Worm (Caenorhabditis elegans) whole organism, L1 larva: ENCODE measurements around the gene C46F4.3.

Experiments
- C34B4.2 ChIP-seq: sonication (generic microtip); optimal IDR thresholded peaks from 2 replicates; lab custom pipeline; 2017; ENCODE audit warnings: mild to moderate bottlenecking, missing genetic modification characterization, missing compliant biosample characterization
- F16B12.6 ChIP-seq: fragments of 150-350 bp; optimal IDR thresholded peaks from 2 replicates; lab custom pipeline; 2014; ENCODE audit warnings: missing biosample characterization, missing genetic modification characterization
- aha-1 ChIP-seq: fragments of 150-350 bp; optimal IDR thresholded peaks from 2 replicates; lab custom pipeline; 2014; ENCODE audit warnings: missing biosample characterization, missing genetic modification characterization
- alr-1 ChIP-seq: fragments of 200-800 bp; sonication (Bioruptor generic); optimal IDR thresholded peaks from 2 replicates; lab custom pipeline; 2018; ENCODE audit warnings: borderline replicate concordance, mild to moderate bottlenecking, missing genetic modification characterization, missing compliant biosample characterization
- ama-1 ChIP-seq: fragments of 150-350 bp; optimal IDR thresholded peaks from 2 replicates; lab custom pipeline; 2014
- blmp-1 ChIP-seq: fragments of 150-350 bp; optimal IDR thresholded peaks from 2 replicates; lab custom pipeline; 2014; ENCODE audit warnings: missing biosample characterization, missing genetic modification characterization
- ceh-63 ChIP-seq: fragments of 200-800 bp; sonication (Bioruptor generic); optimal IDR thresholded peaks from 2 replicates; lab custom pipeline; 2018; ENCODE audit warnings: mild to moderate bottlenecking, missing genetic modification characterization, missing compliant biosample characterization
- ceh-8 ChIP-seq: fragments of 200-800 bp; sonication (Bioruptor generic); optimal IDR thresholded peaks from 2 replicates; lab custom pipeline; 2018; ENCODE audit warnings: mild to moderate bottlenecking, missing genetic modification characterization, moderate library complexity, missing compliant biosample characterization
- ceh-82 ChIP-seq, 3 experiments: fragments of 150-350 bp in 1 of 3; sonication (generic microtip) in 2 of 3; optimal IDR thresholded peaks; 2 replicates each; lab custom pipeline; 2014 to 2017; ENCODE audit warnings: missing biosample characterization in 3 of 3, missing genetic modification characterization in 3 of 3
- ceh-88 ChIP-seq: fragments of 200-800 bp; sonication (Bioruptor generic); IDR thresholded peaks from 2 replicates; pipeline ENCODE4 v1.3.6; 2022; ENCODE audit warnings: missing genetic modification characterization, missing compliant biosample characterization
- ceh-90 ChIP-seq: sonication (generic microtip); optimal IDR thresholded peaks from 2 replicates; lab custom pipeline; 2016; ENCODE audit warnings: missing genetic modification characterization, missing compliant biosample characterization
- dsc-1 ChIP-seq: sonication (generic microtip); optimal IDR thresholded peaks from 2 replicates; lab custom pipeline; 2016; ENCODE audit warnings: mild to moderate bottlenecking, missing genetic modification characterization, missing compliant biosample characterization
- egl-13 ChIP-seq: sonication (generic microtip); optimal IDR thresholded peaks from 2 replicates; lab custom pipeline; 2016; ENCODE audit warnings: missing genotype, missing genetic modification reagents, missing genetic modification characterization, missing compliant biosample characterization
- fkh-10 ChIP-seq: sonication (generic microtip); optimal IDR thresholded peaks from 2 replicates; lab custom pipeline; 2017; ENCODE audit warnings: missing biosample characterization, missing genetic modification reagents, missing genetic modification characterization
- fkh-8 ChIP-seq: sonication (generic microtip); optimal IDR thresholded peaks from 2 replicates; lab custom pipeline; 2016; ENCODE audit warnings: mild to moderate bottlenecking, missing genetic modification characterization, missing compliant biosample characterization
- irx-1 ChIP-seq: sonication (generic microtip); optimal IDR thresholded peaks from 2 replicates; lab custom pipeline; 2016; ENCODE audit warnings: missing genetic modification characterization, missing compliant biosample characterization
- lin-13 ChIP-seq: fragments of 150-350 bp; optimal IDR thresholded peaks from 2 replicates; lab custom pipeline; 2014; ENCODE audit warnings: missing biosample characterization, missing genetic modification reagents, missing genetic modification characterization
- lin-14 ChIP-seq: fragments of 200-800 bp; sonication (Bioruptor generic); optimal IDR thresholded peaks from 2 replicates; lab custom pipeline; 2018; ENCODE audit warnings: mild to moderate bottlenecking, missing genetic modification characterization, moderate library complexity, missing compliant biosample characterization
- lin-15B ChIP-seq: fragments of 150-350 bp; sonication (generic microtip); optimal IDR thresholded peaks from 3 replicates; lab custom pipeline; 2014; ENCODE audit warnings: missing biosample characterization, missing genetic modification characterization
- lin-39 ChIP-seq: fragments of 150-350 bp; optimal IDR thresholded peaks from 2 replicates; lab custom pipeline; 2014; ENCODE audit warnings: missing biosample characterization, missing genetic modification reagents, missing genetic modification characterization
- lsy-2 ChIP-seq, 2 experiments: fragments of 150-350 bp; optimal IDR thresholded peaks; 2 replicates each; lab custom pipeline; 2014; ENCODE audit warnings: missing biosample characterization in 2 of 2, missing genetic modification characterization in 2 of 2
- mab-9 ChIP-seq: fragments of 200-800 bp; sonication (Bioruptor generic); IDR thresholded peaks from 2 replicates; pipeline ENCODE4 v1.3.6; 2022; ENCODE audit warnings: missing genetic modification reagents, missing genetic modification characterization, missing compliant biosample characterization
- mef-2 ChIP-seq: fragments of 150-350 bp; optimal IDR thresholded peaks from 2 replicates; lab custom pipeline; 2014; ENCODE audit warnings: missing biosample characterization, missing genetic modification characterization
- nhr-11 ChIP-seq: fragments of 150-350 bp; optimal IDR thresholded peaks from 2 replicates; lab custom pipeline; 2014; ENCODE audit warnings: missing biosample characterization, missing genetic modification characterization
- nhr-12 ChIP-seq: sonication (generic microtip); optimal IDR thresholded peaks from 2 replicates; lab custom pipeline; 2017; ENCODE audit warnings: missing biosample characterization, missing genetic modification characterization
- nhr-20 ChIP-seq: sonication (generic microtip); optimal IDR thresholded peaks from 2 replicates; lab custom pipeline; 2016; ENCODE audit warnings: mild to moderate bottlenecking, missing genetic modification characterization, missing compliant biosample characterization
- nhr-237 ChIP-seq: fragments of 150-350 bp; optimal IDR thresholded peaks from 2 replicates; lab custom pipeline; 2014; ENCODE audit warnings: missing biosample characterization, missing genetic modification characterization
- nhr-28 ChIP-seq: fragments of 150-350 bp; optimal IDR thresholded peaks from 2 replicates; lab custom pipeline; 2014; ENCODE audit warnings: missing biosample characterization, missing genetic modification characterization
- nhr-47 ChIP-seq: sonication (generic microtip); optimal IDR thresholded peaks from 2 replicates; lab custom pipeline; 2016; ENCODE audit warnings: mild to moderate bottlenecking, missing genetic modification characterization, moderate library complexity, missing compliant biosample characterization
- nhr-71 ChIP-seq: sonication (generic microtip); optimal IDR thresholded peaks from 2 replicates; lab custom pipeline; 2016; ENCODE audit warnings: mild to moderate bottlenecking, missing genetic modification characterization, moderate library complexity, missing compliant biosample characterization
- nhr-76 ChIP-seq: sonication (generic microtip); optimal IDR thresholded peaks from 2 replicates; lab custom pipeline; 2017; ENCODE audit warnings: missing biosample characterization, missing genetic modification characterization
- nhr-77 ChIP-seq: fragments of 150-350 bp; optimal IDR thresholded peaks from 2 replicates; lab custom pipeline; 2014; ENCODE audit warnings: missing biosample characterization, missing genetic modification characterization
- nhr-84 ChIP-seq: sonication (generic microtip); optimal IDR thresholded peaks from 2 replicates; lab custom pipeline; 2017; ENCODE audit warnings: missing biosample characterization, missing genetic modification characterization
- nhr-85 ChIP-seq: sonication (generic microtip); peaks from one replicate; lab custom pipeline; 2016; ENCODE audit warnings: missing genetic modification characterization, inconsistent platforms, missing compliant biosample characterization
- nhr-90 ChIP-seq: sonication (generic microtip); optimal IDR thresholded peaks from 2 replicates; lab custom pipeline; 2016; ENCODE audit warnings: mild to moderate bottlenecking, missing genetic modification characterization, missing compliant biosample characterization; ENCODE audit not compliant: poor library complexity
- pax-3 ChIP-seq: fragments of 200-800 bp; sonication (Bioruptor generic); optimal IDR thresholded peaks from 2 replicates; lab custom pipeline; 2018; ENCODE audit warnings: mild to moderate bottlenecking, missing genetic modification characterization, moderate library complexity, missing compliant biosample characterization
- rnt-1 ChIP-seq: sonication (generic microtip); optimal IDR thresholded peaks from 2 replicates; lab custom pipeline; 2016; ENCODE audit warnings: mild to moderate bottlenecking, missing genetic modification characterization, moderate library complexity, missing compliant biosample characterization
- skn-1 ChIP-seq: fragments of 150-350 bp; optimal IDR thresholded peaks from 2 replicates; lab custom pipeline; 2014; ENCODE audit warnings: missing biosample characterization, missing genetic modification characterization
- snu-23 ChIP-seq: sonication (generic microtip); optimal IDR thresholded peaks from 2 replicates; lab custom pipeline; 2016; ENCODE audit warnings: missing genetic modification characterization, missing compliant biosample characterization
- tbx-2 ChIP-seq: sonication (generic microtip); optimal IDR thresholded peaks from 2 replicates; lab custom pipeline; 2016; ENCODE audit warnings: missing genetic modification characterization, missing compliant biosample characterization
- tlp-1 ChIP-seq: fragments of 150-350 bp; optimal IDR thresholded peaks from 2 replicates; lab custom pipeline; 2014; ENCODE audit warnings: missing biosample characterization, missing genetic modification characterization
- unc-130 ChIP-seq: fragments of 150-350 bp; optimal IDR thresholded peaks from 2 replicates; lab custom pipeline; 2017; ENCODE audit warnings: missing biosample characterization, missing genetic modification characterization, inconsistent platforms
- unc-62 ChIP-seq: fragments of 150-350 bp; optimal IDR thresholded peaks from 2 replicates; lab custom pipeline; 2014; ENCODE audit warnings: missing biosample characterization, missing genetic modification reagents, missing genetic modification characterization
- unc-86 ChIP-seq: sonication (generic microtip); optimal IDR thresholded peaks from 2 replicates; lab custom pipeline; 2016; ENCODE audit warnings: missing genetic modification characterization, missing compliant biosample characterization
- xbp-1 ChIP-seq: sonication (generic microtip); optimal IDR thresholded peaks from 2 replicates; lab custom pipeline; 2016; ENCODE audit warnings: missing genetic modification characterization, missing compliant biosample characterization
- zip-4 ChIP-seq: fragments of 200-800 bp; sonication (Bioruptor generic); optimal IDR thresholded peaks from 2 replicates; lab custom pipeline; 2018; ENCODE audit warnings: mild to moderate bottlenecking, missing genetic modification characterization, moderate library complexity, missing compliant biosample characterization

The C46F4.3 gene

ce11 chrX:5981698-5982097 lies 46.1 kb downstream of the C46F4.3 start:
- TF ChIP-seq fkh-8 (peak; percentile 8), lin-14 (peak; percentile 75), lsy-2 (tag; optimal IDR thresholded peaks at IDR 0.05; lab: Kevin White, UChicago) (peak in 1 of 2 experiments; percentile 4), nhr-11 (tag; lab: Kevin White, UChicago) (no peak), nhr-12 (tag; lab: Kevin White, UChicago) (no peak), nhr-47 (tag; lab: Kevin White, UChicago) (peak; percentile 44), fkh-10 (GFP tag; lab: Kevin White, UChicago) (peak; percentile 62), ceh-82 (tag; optimal IDR thresholded peaks at IDR 0.05; lab: Kevin White, UChicago) (peak in 1 of 3 experiments; percentile 23)

ce11 chrX:5982799-5983198 lies 47.2 kb downstream of the C46F4.3 start:
- TF ChIP-seq alr-1 (tag; lab: Kevin White, UChicago) (no peak), blmp-1 (tag; lab: Kevin White, UChicago) (no peak), ceh-90 (no peak), skn-1 (no peak), rnt-1 (tag; lab: Kevin White, UChicago) (peak; percentile 21), ceh-82 (tag; optimal IDR thresholded peaks at IDR 0.05; lab: Kevin White, UChicago) (peak in 1 of 3 experiments; percentile 29), nhr-77 (no peak), tbx-2 (peak; percentile 19), C34B4.2 (tag; lab: Kevin White, UChicago) (no peak), dsc-1 (tag; lab: Kevin White, UChicago) (no peak), ceh-63 (GFP tag; lab: Kevin White, UChicago) (no peak), snu-23 (peak; percentile 15), ceh-8 (GFP tag; lab: Kevin White, UChicago) (no peak), mef-2 (no peak), xbp-1 (tag; lab: Kevin White, UChicago) (peak; percentile 5), unc-62 (no peak), irx-1 (tag; lab: Kevin White, UChicago) (no peak), zip-4 (GFP tag; lab: Kevin White, UChicago) (no peak), lsy-2 (tag; optimal IDR thresholded peaks at IDR 0.05; lab: Kevin White, UChicago) (peak; percentile 11 to 15), nhr-237 (tag; lab: Kevin White, UChicago) (no peak), lin-15B (tag; lab: Kevin White, UChicago) (no peak), pax-3 (tag; lab: Kevin White, UChicago) (no peak), ama-1 (lab: Kevin White, UChicago) (no peak), nhr-47 (tag; lab: Kevin White, UChicago) (peak; percentile 34), lin-14 (peak; percentile 87), fkh-8 (no peak), nhr-71 (tag; lab: Kevin White, UChicago) (peak; percentile 44), nhr-85 (tag; lab: Kevin White, UChicago) (no peak)

- TF ChIP-seq C34B4.2 (tag; lab: Kevin White, UChicago) (no peak), fkh-10 (GFP tag; lab: Kevin White, UChicago) (peak; percentile 82)
- TF ChIP-seq, all 84 proteins: peak for 1
Observed at ce11 chrX:5983267-5983666, 47.7 kb downstream of the C46F4.3 start.

- TF ChIP-seq pax-3 (tag; lab: Kevin White, UChicago) (peak; percentile 85), rnt-1 (tag; lab: Kevin White, UChicago) (peak; percentile 85), nhr-28 (tag; lab: Kevin White, UChicago) (no peak), ceh-82 (tag; optimal IDR thresholded peaks at IDR 0.05; lab: Kevin White, UChicago) (peak; percentile 72 to 90 (median 78)), nhr-90 (tag; lab: Kevin White, UChicago) (peak; percentile 63), unc-130 (tag; lab: Kevin White, UChicago) (peak; percentile 64), F16B12.6 (peak; percentile 29), snu-23 (peak; percentile 93), xbp-1 (tag; lab: Kevin White, UChicago) (peak; percentile 92), nhr-20 (tag; lab: Kevin White, UChicago) (peak; percentile 90), irx-1 (tag; lab: Kevin White, UChicago) (peak; percentile 74), nhr-237 (tag; lab: Kevin White, UChicago) (peak; percentile 35), lin-13 (GFP tag; lab: Kevin White, UChicago) (peak; percentile 85), nhr-84 (tag; lab: Kevin White, UChicago) (no peak), fkh-8 (peak; percentile 98), unc-86 (tag; lab: Kevin White, UChicago) (peak; percentile 76), nhr-76 (tag; lab: Kevin White, UChicago) (no peak), mab-9 (GFP tag; lab: Robert Waterston, UW) (no peak), egl-13 (peak; percentile 82), lin-39 (tag; lab: Kevin White, UChicago) (peak; percentile 18), dsc-1 (tag; lab: Kevin White, UChicago) (peak; percentile 84), lin-14 (peak; percentile 95), aha-1 (tag; lab: Kevin White, UChicago) (peak; percentile 19), alr-1 (tag; lab: Kevin White, UChicago) (no peak), ceh-88 (GFP tag; lab: Robert Waterston, UW) (no peak), tlp-1 (tag; lab: Kevin White, UChicago) (no peak)
Observed at ce11 chrX:5984581-5985039, 49.0 kb downstream of the C46F4.3 start, which contains the start of gene klp-13. Gene klp-13, plus strand, starts transcription at chrX:5984989.
